Fruit fly (Drosophila melanogaster) whole organism, wandering third instar larva: ENCODE data around the gene mAChR-C.

Experiments used
- Abd-B ChIP-seq: fragments of >200 bp; optimal IDR thresholded peaks from 2 replicates; lab custom pipeline; 2017; ENCODE audit warnings: missing biosample characterization, missing genetic modification characterization
- CG32264 ChIP-seq: fragments of 200-800 bp; sonication (Bioruptor generic); optimal IDR thresholded peaks from 2 replicates; lab custom pipeline; 2016; ENCODE audit warnings: missing biosample characterization, missing genetic modification characterization
- CG9705 ChIP-seq: fragments of 200-800 bp; sonication (Bioruptor generic); optimal IDR thresholded peaks from 2 replicates; lab custom pipeline; 2018; ENCODE audit warnings: missing biosample characterization, mild to moderate bottlenecking, missing genetic modification characterization
- CrebA ChIP-seq: fragments of 200-800 bp; sonication (Bioruptor generic); optimal IDR thresholded peaks from 2 replicates; lab custom pipeline; 2016; ENCODE audit warnings: missing biosample characterization, mild to moderate bottlenecking, missing genetic modification characterization, borderline replicate concordance
- Dfd ChIP-seq: fragments of >200 bp; optimal IDR thresholded peaks from 2 replicates; lab custom pipeline; 2017; ENCODE audit warnings: missing biosample characterization, missing genetic modification characterization
- Dif ChIP-seq: fragments of 200-275, 200-300 bp; sonication (Bioruptor generic); optimal IDR thresholded peaks from 2 replicates; lab custom pipeline; 2018; ENCODE audit warnings: missing biosample characterization, missing genetic modification characterization; ENCODE audit not compliant: partially characterized antibody
- GATAd ChIP-seq: sonication (Bioruptor generic); optimal IDR thresholded peaks from 2 replicates; lab custom pipeline; 2016; ENCODE audit warnings: missing biosample characterization, missing genetic modification characterization
- HLH106 ChIP-seq: fragments of 200-800 bp; optimal IDR thresholded peaks from 3 replicates; lab custom pipeline; 2019; ENCODE audit warnings: missing biosample characterization, mild to moderate bottlenecking, missing genetic modification characterization, moderate library complexity
- Hnf4 ChIP-seq: fragments of 200-800 bp; sonication (Bioruptor generic); optimal IDR thresholded peaks from 2 replicates; lab custom pipeline; 2016; ENCODE audit warnings: missing biosample characterization, mild to moderate bottlenecking, missing genetic modification characterization
- Hr78 ChIP-seq: fragments of >200 bp; optimal IDR thresholded peaks from 2 replicates; lab custom pipeline; 2017; ENCODE audit warnings: missing biosample characterization, missing genetic modification characterization
- Hr83 ChIP-seq: fragments of 200-300 bp; sonication (Bioruptor generic); optimal IDR thresholded peaks from 2 replicates; lab custom pipeline; 2016; ENCODE audit warnings: missing biosample characterization, mild to moderate bottlenecking, missing genetic modification characterization, moderate library complexity; ENCODE audit not compliant: poor library complexity, severe bottlenecking
- Jra ChIP-seq: sonication (Bioruptor generic); optimal IDR thresholded peaks from 2 replicates; lab custom pipeline; 2016; ENCODE audit warnings: missing biosample characterization, missing genetic modification characterization
- Mio ChIP-seq: sonication (Bioruptor generic); optimal IDR thresholded peaks from 2 replicates; lab custom pipeline; 2016; ENCODE audit warnings: missing biosample characterization, missing genetic modification characterization
- Myc ChIP-seq: fragments of >200 bp; optimal IDR thresholded peaks from 2 replicates; lab custom pipeline; 2017
- N ChIP-seq: fragments of >200 bp; optimal IDR thresholded peaks from 2 replicates; lab custom pipeline; 2018; ENCODE audit warnings: missing biosample characterization, missing external identifiers, missing genetic modification characterization
- OdsH ChIP-seq: fragments of 200-800 bp; sonication (Bioruptor generic); optimal IDR thresholded peaks from 2 replicates; lab custom pipeline; 2016; ENCODE audit warnings: missing biosample characterization, mild to moderate bottlenecking, missing genetic modification characterization
- Rel ChIP-seq, 2 experiments: fragments of 200-800 bp; sonication (Bioruptor generic) in 1 of 2; optimal IDR thresholded peaks; 2 replicates in 1 of 2; 3 replicates in 1 of 2; lab custom pipeline; 2016 to 2019; ENCODE audit warnings: mild to moderate bottlenecking in 2 of 2, missing biosample characterization in 2 of 2, missing genetic modification characterization in 2 of 2, moderate library complexity in 1 of 2
- Sp1 ChIP-seq: fragments of 200-800 bp; sonication (Bioruptor generic); optimal IDR thresholded peaks from 3 replicates; lab custom pipeline; 2019; ENCODE audit warnings: missing biosample characterization, mild to moderate bottlenecking, missing genetic modification characterization, moderate library complexity
- Vsx2 ChIP-seq: fragments of 200-300, 225-300 bp; sonication (Bioruptor generic); optimal IDR thresholded peaks from 2 replicates; lab custom pipeline; 2018; ENCODE audit warnings: missing biosample characterization, missing genetic modification characterization; ENCODE audit not compliant: partially characterized antibody
- br ChIP-seq: fragments of 200-800 bp; sonication (Bioruptor generic); optimal IDR thresholded peaks from 2 replicates; lab custom pipeline; 2016; ENCODE audit warnings: missing biosample characterization, missing genetic modification characterization
- brk ChIP-seq: fragments of 200-800 bp; sonication (Bioruptor generic); optimal IDR thresholded peaks from 2 replicates; lab custom pipeline; 2016; ENCODE audit warnings: missing biosample characterization, mild to moderate bottlenecking, missing genetic modification characterization
- dl ChIP-seq, 2 experiments: fragments of 175-275, 200-275 bp in 1 of 2; fragments of 200-275 bp in 1 of 2; sonication (Bioruptor generic); optimal IDR thresholded peaks; lab custom pipeline; 2018; ENCODE audit warnings: mild to moderate bottlenecking in 2 of 2, missing biosample characterization in 2 of 2, missing genetic modification characterization in 2 of 2, moderate library complexity in 2 of 2; ENCODE audit not compliant: partially characterized antibody in 2 of 2, insufficient read depth in 1 of 2
- dmrt93B ChIP-seq: fragments of 200-800 bp; sonication (Bioruptor generic); optimal IDR thresholded peaks from 2 replicates; lab custom pipeline; 2018; ENCODE audit warnings: missing biosample characterization, mild to moderate bottlenecking, missing genetic modification characterization
- dsf ChIP-seq: sonication (Bioruptor generic); optimal IDR thresholded peaks from 2 replicates; lab custom pipeline; 2016; ENCODE audit warnings: missing biosample characterization, missing genetic modification characterization, borderline replicate concordance
- ey ChIP-seq: fragments of 200-800 bp; sonication (Bioruptor generic); optimal IDR thresholded peaks from 2 replicates; lab custom pipeline; 2016; ENCODE audit warnings: missing biosample characterization, missing genetic modification characterization
- foxo ChIP-seq, 2 experiments: fragments of 200-800 bp; sonication (Bioruptor generic); optimal IDR thresholded peaks; 2 replicates in 1 of 2; 3 replicates in 1 of 2; lab custom pipeline; 2016 to 2017; ENCODE audit warnings: missing biosample characterization in 2 of 2, missing genetic modification characterization in 2 of 2
- fru ChIP-seq: fragments of 200-800 bp; sonication (Bioruptor generic); optimal IDR thresholded peaks from 3 replicates; lab custom pipeline; 2016; ENCODE audit warnings: missing biosample characterization, mild to moderate bottlenecking, missing genetic modification characterization
- h ChIP-seq: fragments of 200-800 bp; sonication (Bioruptor generic); optimal IDR thresholded peaks from 3 replicates; lab custom pipeline; 2016; ENCODE audit warnings: missing biosample characterization, mild to moderate bottlenecking, missing genetic modification characterization
- jim ChIP-seq: fragments of 175-275, 200-325 bp; sonication (Bioruptor generic); optimal IDR thresholded peaks from 2 replicates; lab custom pipeline; 2016; ENCODE audit warnings: missing biosample characterization, mild to moderate bottlenecking, missing genetic modification characterization
- lola ChIP-seq: fragments of >200 bp; optimal IDR thresholded peaks from 2 replicates; lab custom pipeline; 2017; ENCODE audit warnings: missing biosample characterization, missing genetic modification characterization
- pan ChIP-seq: fragments of >200 bp; optimal IDR thresholded peaks from 2 replicates; lab custom pipeline; 2017
- psq ChIP-seq: fragments of 200-800 bp; sonication (Bioruptor generic); optimal IDR thresholded peaks from 3 replicates; lab custom pipeline; 2017; ENCODE audit warnings: missing biosample characterization, mild to moderate bottlenecking, missing genetic modification characterization, moderate library complexity
- rgr ChIP-seq: fragments of 200-800 bp; sonication (Bioruptor generic); optimal IDR thresholded peaks from 3 replicates; lab custom pipeline; 2016; ENCODE audit warnings: missing biosample characterization, mild to moderate bottlenecking, missing genetic modification characterization
- sage ChIP-seq: fragments of 200-800 bp; sonication (Bioruptor generic); optimal IDR thresholded peaks from 2 replicates; lab custom pipeline; 2016; ENCODE audit warnings: missing biosample characterization, mild to moderate bottlenecking, missing genetic modification characterization
- sv ChIP-seq: fragments of 200-800 bp; sonication (Bioruptor generic); optimal IDR thresholded peaks from 3 replicates; lab custom pipeline; 2016; ENCODE audit warnings: missing biosample characterization, missing genetic modification characterization
- tai ChIP-seq: sonication (Bioruptor generic); optimal IDR thresholded peaks from 2 replicates; lab custom pipeline; 2016; ENCODE audit warnings: missing biosample characterization, missing genetic modification characterization
- usp ChIP-seq: fragments of >200 bp; optimal IDR thresholded peaks from 2 replicates; lab custom pipeline; 2017; ENCODE audit warnings: missing biosample characterization, missing genetic modification characterization
- woc ChIP-seq: sonication (Bioruptor generic); optimal IDR thresholded peaks from 2 replicates; lab custom pipeline; 2016; ENCODE audit warnings: missing biosample characterization, mild to moderate bottlenecking, missing genetic modification characterization

The mAChR-C gene

DNA sequence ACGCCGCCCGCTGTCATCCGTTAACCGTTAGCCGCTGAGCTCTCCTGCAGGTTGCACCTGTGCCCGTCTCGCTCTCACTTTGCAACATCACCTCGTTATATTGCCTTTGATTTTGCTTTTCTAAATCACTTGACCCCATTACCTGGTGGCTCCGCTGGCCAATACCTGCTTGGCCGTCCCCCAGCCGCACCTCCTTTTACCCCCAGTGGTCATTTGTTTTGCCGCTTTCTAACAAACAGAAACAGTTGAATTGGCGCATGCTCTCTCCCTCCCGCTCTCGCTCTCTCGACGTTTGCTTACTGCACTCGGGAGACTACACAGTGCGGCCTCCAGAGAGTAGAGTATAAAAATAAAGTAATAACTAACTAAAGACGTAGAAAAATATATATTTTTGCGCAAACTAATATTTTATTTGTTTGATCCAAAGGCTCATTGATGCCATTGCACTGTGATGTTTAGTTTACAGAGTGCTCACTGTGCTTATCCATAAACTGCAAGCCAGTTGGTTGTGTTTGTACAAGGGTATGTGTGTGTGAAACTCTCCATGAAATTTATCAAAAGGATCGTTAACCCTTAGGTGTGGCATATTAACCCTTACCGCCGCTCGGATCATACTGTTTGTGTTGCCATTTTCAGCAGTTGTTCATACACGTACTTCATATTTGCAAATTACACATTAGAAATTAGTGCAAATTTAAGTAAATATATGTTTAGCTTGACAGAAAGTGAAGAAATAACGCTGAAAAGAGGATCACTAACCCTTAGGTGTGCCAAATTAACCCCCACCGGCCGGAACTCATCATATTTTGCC is 27.8 kb downstream of the mAChR-C start (continued):
- TF ChIP-seq CG32264 (GFP tag; lab: Kevin White, UChicago) (peak; percentile 91), br (peak; percentile 96), Myc (lab: Kevin White, UChicago) (no peak), Rel (GFP tag; optimal IDR thresholded peaks at IDR 0.05; lab: Kevin White, UChicago) (peak; percentile 94), Rel (tag; optimal IDR thresholded peaks at IDR 0.05; lab: Kevin White, UChicago) (peak; percentile 53)

DNA sequence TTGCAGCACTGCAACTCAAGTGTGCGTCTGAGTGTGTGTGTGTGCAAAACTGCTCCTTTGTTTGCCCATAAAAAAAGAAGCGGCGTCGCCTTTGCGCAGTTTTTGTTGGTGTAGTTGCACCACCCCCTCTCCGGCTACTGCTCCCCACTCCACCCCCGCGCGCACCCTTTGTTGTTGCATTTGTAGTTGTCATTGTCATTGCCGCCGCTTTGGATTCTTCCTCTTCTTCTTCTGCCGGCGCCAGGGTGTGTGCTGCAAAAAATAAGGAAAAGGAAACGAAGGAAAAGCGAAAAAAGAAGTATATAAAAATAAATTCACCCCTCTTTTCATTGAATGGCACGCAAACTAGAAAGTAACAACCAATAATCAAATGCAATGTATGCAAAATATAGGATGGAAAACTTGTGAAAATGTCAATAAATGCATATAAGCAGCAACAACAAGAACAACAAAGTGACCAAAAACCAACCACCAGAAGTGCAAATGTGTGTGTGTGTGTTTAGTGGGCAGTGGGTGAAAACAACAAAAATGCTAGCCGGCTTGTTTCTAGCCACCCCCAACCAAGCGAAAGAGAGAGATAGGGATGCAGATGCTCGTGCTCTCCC is 28.5 kb downstream of the mAChR-C start:
- TF ChIP-seq tai (GFP tag; lab: Kevin White, UChicago) (no peak), psq (GFP tag; lab: Kevin White, UChicago) (no peak), sage (no peak), pan (no peak), Mio (GFP tag; lab: Kevin White, UChicago) (no peak), usp (GFP tag; lab: Kevin White, UChicago) (no peak), brk (no peak), sv (GFP tag; lab: Kevin White, UChicago) (no peak), Vsx2 (GFP tag; lab: Kevin White, UChicago) (no peak), lola (GFP tag; lab: Kevin White, UChicago) (no peak), Hr83 (GFP tag; lab: Kevin White, UChicago) (no peak), dsf (GFP tag; lab: Kevin White, UChicago) (no peak), CG9705 (no peak), Dif (GFP tag; lab: Kevin White, UChicago) (no peak), rgr (GFP tag; lab: Kevin White, UChicago) (no peak), Hr78 (GFP tag; lab: Kevin White, UChicago) (no peak)

DNA sequence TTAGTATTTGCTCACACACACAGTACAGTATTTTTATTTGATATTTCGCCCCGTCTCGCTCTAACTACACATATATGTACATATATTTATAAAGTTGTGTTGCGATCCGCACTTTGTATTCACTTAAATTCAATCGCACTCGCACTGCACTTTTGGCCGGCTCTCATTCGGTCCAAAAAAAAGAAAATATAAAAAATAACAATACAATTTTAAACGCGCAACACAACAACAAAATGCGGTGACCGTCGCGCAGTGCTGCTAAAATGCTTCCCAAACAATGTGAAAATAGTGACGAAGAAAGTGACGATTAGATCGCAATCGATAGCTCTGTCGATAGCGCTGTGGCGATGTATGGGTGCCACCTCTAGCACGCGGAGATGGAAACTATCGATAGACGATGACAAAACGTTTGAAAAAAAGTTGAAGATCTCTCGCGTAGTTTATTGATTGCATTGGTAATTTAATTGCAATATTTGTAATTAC is 29.1 kb downstream of the mAChR-C start, which contains the start of the genes C3G and pod1:
C3G (minus strand) TSS at position 282 of the 483 bp plus-strand sequence.
pod1 (plus strand) TSS at position 373 of the 483 bp plus-strand sequence.
- peak; percentile 62 for TF ChIP-seq h
- peak; percentile 55 for TF ChIP-seq brk
- TF ChIP-seq CG32264 (GFP tag; lab: Kevin White, UChicago): no peak
- no peak for TF ChIP-seq lola (GFP tag; lab: Kevin White, UChicago)
- TF ChIP-seq dl (GFP tag; optimal IDR thresholded peaks at IDR 0.05; lab: Kevin White, UChicago; ENCODE audit: insufficient read depth in 1 of 2, partially characterized antibody in 2 of 2): no peak
- TF ChIP-seq Sp1: peak; percentile 11
- TF ChIP-seq GATAd (GFP tag; lab: Kevin White, UChicago): no peak
- TF ChIP-seq Vsx2 (GFP tag; lab: Kevin White, UChicago): no peak
- TF ChIP-seq HLH106 (tag; lab: Kevin White, UChicago): no peak
- no peak for TF ChIP-seq Dif (GFP tag; lab: Kevin White, UChicago)
- TF ChIP-seq Mio (GFP tag; lab: Kevin White, UChicago): no peak
- TF ChIP-seq rgr (GFP tag; lab: Kevin White, UChicago): peak; percentile 13
- TF ChIP-seq dsf (GFP tag; lab: Kevin White, UChicago): peak; percentile 59
- TF ChIP-seq foxo (GFP tag; optimal IDR thresholded peaks at IDR 0.05; lab: Kevin White, UChicago): peak in 1 of 2 experiments; percentile 57
- TF ChIP-seq N (GFP tag; lab: Kevin White, UChicago): peak; percentile 57
- no peak for TF ChIP-seq CrebA (GFP tag; lab: Kevin White, UChicago)
- TF ChIP-seq Hnf4: peak; percentile 71
- no peak for TF ChIP-seq dmrt93B
- no peak for TF ChIP-seq Abd-B
- peak; percentile 44 for TF ChIP-seq fru (GFP tag; lab: Kevin White, UChicago)
- peak; percentile 3 for TF ChIP-seq CG9705
- peak; percentile 29 for TF ChIP-seq sage
- peak; percentile 42 for TF ChIP-seq Rel (GFP tag; optimal IDR thresholded peaks at IDR 0.05; lab: Kevin White, UChicago)
- TF ChIP-seq Rel (tag; optimal IDR thresholded peaks at IDR 0.05; lab: Kevin White, UChicago): peak; percentile 36
- peak; percentile 32 for TF ChIP-seq sv (GFP tag; lab: Kevin White, UChicago)
- no peak for TF ChIP-seq OdsH (GFP tag; lab: Kevin White, UChicago)
- peak; percentile 2 for TF ChIP-seq ey (GFP tag; lab: Kevin White, UChicago)
- no peak for TF ChIP-seq jim (GFP tag; lab: Kevin White, UChicago)
- no peak for TF ChIP-seq pan
- no peak for TF ChIP-seq Hr78 (GFP tag; lab: Kevin White, UChicago)
- TF ChIP-seq Dfd (GFP tag; lab: Kevin White, UChicago): no peak
- TF ChIP-seq Jra (GFP tag; lab: Kevin White, UChicago): peak; percentile 72
- peak; percentile 46 for TF ChIP-seq br
- no peak for TF ChIP-seq usp (GFP tag; lab: Kevin White, UChicago)
- TF ChIP-seq tai (GFP tag; lab: Kevin White, UChicago): no peak
- TF ChIP-seq woc (GFP tag; lab: Kevin White, UChicago): peak; percentile 11
- no peak for TF ChIP-seq psq (GFP tag; lab: Kevin White, UChicago)
- no peak for TF ChIP-seq Myc (lab: Kevin White, UChicago)
- peak; percentile 79 for TF ChIP-seq Hr83 (GFP tag; lab: Kevin White, UChicago)
